Worm (Caenorhabditis elegans) whole organism, L4 larva: ENCODE data around the gene C24G6.8.

Experiments used
- F37D6.2 ChIP-seq: sonication (generic microtip); optimal IDR thresholded peaks from 2 replicates; lab custom pipeline; 2016; ENCODE audit warnings: mild to moderate bottlenecking, missing genetic modification characterization, missing compliant biosample characterization
- F44E2.7 ChIP-seq: fragments of 200-800 bp; sonication (Bioruptor generic); IDR thresholded peaks from 2 replicates; pipeline ENCODE4 v2.1.2; 2022; ENCODE audit warnings: missing genetic modification characterization, missing compliant biosample characterization
- T20F7.1 ChIP-seq: fragments of 200-800 bp; sonication (Bioruptor generic); optimal IDR thresholded peaks from 2 replicates; lab custom pipeline; 2018; ENCODE audit warnings: mild to moderate bottlenecking, missing genetic modification characterization, missing compliant biosample characterization
- T26A8.4 ChIP-seq: fragments of 200-800 bp; sonication (Bioruptor generic); IDR thresholded peaks from 2 replicates; pipeline ENCODE4 v1.3.6; 2022; ENCODE audit warnings: missing genetic modification characterization, missing compliant biosample characterization
- ZK337.2 ChIP-seq: fragments of 200-800 bp; sonication (Bioruptor generic); IDR thresholded peaks from 2 replicates; pipeline ENCODE4 v1.3.6; 2022; ENCODE audit warnings: missing genetic modification reagents, missing genetic modification characterization, missing compliant biosample characterization
- aha-1 ChIP-seq: fragments of 150-350 bp; peaks from one replicate; lab custom pipeline; 2014; ENCODE audit warnings: missing biosample characterization, missing genetic modification characterization
- ama-1 ChIP-seq: fragments of 150-350 bp; optimal IDR thresholded peaks from 2 replicates; lab custom pipeline; 2014; ENCODE audit warnings: inconsistent platforms, mixed read lengths
- arid-1 ChIP-seq: fragments of 200-800 bp; sonication (Bioruptor generic); conservative IDR thresholded peaks from 2 replicates; pipeline ENCODE4 v1.3.6; 2022; ENCODE audit warnings: missing genetic modification reagents, missing genetic modification characterization, missing compliant biosample characterization
- attf-4 ChIP-seq: sonication (generic microtip); optimal IDR thresholded peaks from 3 replicates; lab custom pipeline; 2017; ENCODE audit warnings: missing biosample characterization, missing genetic modification characterization
- cey-2 ChIP-seq: sonication (generic microtip); optimal IDR thresholded peaks from 3 replicates; lab custom pipeline; 2017; ENCODE audit warnings: missing genetic modification characterization, mild to moderate bottlenecking, missing compliant biosample characterization, antibody characterized with exemption, borderline replicate concordance; ENCODE audit not compliant: insufficient read depth
- daf-16 ChIP-seq, 3 experiments: sonication (generic microtip); optimal IDR thresholded peaks; 2 replicates each; lab custom pipeline; 2016 to 2017; ENCODE audit warnings: missing genetic modification characterization in 3 of 3, missing genetic modification reagents in 3 of 3, mild to moderate bottlenecking in 2 of 3, missing compliant biosample characterization in 2 of 3, missing biosample characterization in 1 of 3, moderate library complexity in 1 of 3
- daf-19 ChIP-seq: fragments of 200-800 bp; sonication (Bioruptor generic); conservative IDR thresholded peaks from 2 replicates; pipeline ENCODE4 v1.3.6; 2022; ENCODE audit warnings: missing genetic modification characterization, missing compliant biosample characterization
- dmd-6 ChIP-seq: fragments of 200-800 bp; sonication (Bioruptor generic); IDR thresholded peaks from 2 replicates; pipeline ENCODE4 v1.3.6; 2022; ENCODE audit warnings: missing genetic modification reagents, missing genetic modification characterization, missing compliant biosample characterization
- dve-1 ChIP-seq: sonication (generic microtip); optimal IDR thresholded peaks from 2 replicates; lab custom pipeline; 2017; ENCODE audit warnings: antibody characterized with exemption, mild to moderate bottlenecking, missing genetic modification characterization, missing compliant biosample characterization; ENCODE audit not compliant: insufficient read depth
- egl-27 ChIP-seq: sonication (generic microtip); optimal IDR thresholded peaks from 3 replicates; lab custom pipeline; 2017; ENCODE audit warnings: missing biosample characterization, missing genetic modification reagents, missing genetic modification characterization
- fkh-10 ChIP-seq: fragments of 150-350 bp; optimal IDR thresholded peaks from 2 replicates; lab custom pipeline; 2014; ENCODE audit warnings: missing biosample characterization, missing genetic modification reagents, missing genetic modification characterization
- gei-8 ChIP-seq: fragments of 200-800 bp; sonication (Bioruptor generic); optimal IDR thresholded peaks from 2 replicates; lab custom pipeline; 2018; ENCODE audit warnings: mild to moderate bottlenecking, missing genetic modification characterization, missing compliant biosample characterization
- hlh-30 ChIP-seq: sonication (generic microtip); optimal IDR thresholded peaks from 2 replicates; lab custom pipeline; 2017; ENCODE audit warnings: antibody characterized with exemption, mild to moderate bottlenecking, missing genetic modification characterization, missing compliant biosample characterization; ENCODE audit not compliant: insufficient read depth
- jun-1 ChIP-seq: fragments of 150-350 bp; optimal IDR thresholded peaks from 2 replicates; lab custom pipeline; 2014; ENCODE audit warnings: missing biosample characterization, missing genetic modification reagents, missing genetic modification characterization
- lim-7 ChIP-seq: fragments of 200-800 bp; sonication (Bioruptor generic); IDR thresholded peaks from 2 replicates; pipeline ENCODE4 v1.3.6; 2022; ENCODE audit warnings: missing genetic modification characterization, missing compliant biosample characterization
- lin-1 ChIP-seq: fragments of 200-800 bp; sonication (Bioruptor generic); IDR thresholded peaks from 2 replicates; pipeline ENCODE4 v1.3.6; 2022; ENCODE audit warnings: missing genetic modification reagents, missing genetic modification characterization, missing compliant biosample characterization
- lin-13 ChIP-seq: fragments of 150-350 bp; optimal IDR thresholded peaks from 2 replicates; lab custom pipeline; 2014; ENCODE audit warnings: missing biosample characterization, missing genetic modification reagents, missing genetic modification characterization
- lin-29 ChIP-seq: fragments of 200-800 bp; sonication (Bioruptor generic); IDR thresholded peaks from 2 replicates; pipeline ENCODE4 v1.3.6; 2022; ENCODE audit warnings: missing genetic modification reagents, missing genetic modification characterization, missing compliant biosample characterization
- lir-3 ChIP-seq: sonication (generic microtip); optimal IDR thresholded peaks from 2 replicates; lab custom pipeline; 2016; ENCODE audit warnings: mild to moderate bottlenecking, missing genetic modification characterization, missing compliant biosample characterization
- lsy-2 ChIP-seq, 2 experiments: fragments of 150-350 bp in 1 of 2; sonication (generic microtip) in 1 of 2; optimal IDR thresholded peaks; 2 replicates each; lab custom pipeline; 2014 to 2017; ENCODE audit warnings: missing biosample characterization in 2 of 2, missing genetic modification characterization in 2 of 2
- mep-1 ChIP-seq: fragments of 150-350 bp; sonication (generic microtip); optimal IDR thresholded peaks from 3 replicates; lab custom pipeline; 2014; ENCODE audit warnings: missing biosample characterization, missing genetic modification characterization
- mxl-3 ChIP-seq: fragments of 200-800 bp; sonication (Bioruptor generic); optimal IDR thresholded peaks from 2 replicates; lab custom pipeline; 2018; ENCODE audit warnings: mild to moderate bottlenecking, missing genetic modification characterization, missing compliant biosample characterization
- nhr-102 ChIP-seq: sonication (generic microtip); optimal IDR thresholded peaks from 2 replicates; lab custom pipeline; 2016; ENCODE audit warnings: mild to moderate bottlenecking, missing genetic modification characterization, moderate library complexity, missing compliant biosample characterization
- nhr-111 ChIP-seq: fragments of 200-800 bp; sonication (Bioruptor generic); optimal IDR thresholded peaks from 2 replicates; lab custom pipeline; 2018; ENCODE audit warnings: mild to moderate bottlenecking, missing genetic modification characterization, missing compliant biosample characterization
- nhr-237 ChIP-seq: sonication (generic microtip); optimal IDR thresholded peaks from 2 replicates; lab custom pipeline; 2017; ENCODE audit warnings: missing biosample characterization, missing genetic modification characterization
- nhr-28 ChIP-seq: fragments of 150-350 bp; optimal IDR thresholded peaks from 2 replicates; lab custom pipeline; 2014; ENCODE audit warnings: missing biosample characterization, missing genetic modification characterization
- nhr-41 ChIP-seq: fragments of 200-800 bp; sonication (Bioruptor generic); IDR thresholded peaks from 2 replicates; pipeline ENCODE4 v1.3.6; 2022; ENCODE audit warnings: missing genetic modification reagents, missing genetic modification characterization, missing compliant biosample characterization
- pha-4 ChIP-seq, 2 experiments: fragments of 150-350 bp in 1 of 2; fragments of 200-800 bp in 1 of 2; sonication (Bioruptor generic) in 1 of 2; IDR thresholded peaks in 1 of 2; optimal IDR thresholded peaks in 1 of 2; 2 replicates each; pipeline versions ENCODE4 v1.3.6 to Lab custom; 2014 to 2022; ENCODE audit warnings: missing genetic modification characterization in 2 of 2, missing genetic modification reagents in 2 of 2, missing biosample characterization in 1 of 2, missing compliant biosample characterization in 1 of 2
- pqm-1 ChIP-seq: sonication (generic microtip); optimal IDR thresholded peaks from 2 replicates; lab custom pipeline; 2017; ENCODE audit warnings: missing biosample characterization, missing genetic modification characterization
- spr-1 ChIP-seq: sonication (generic microtip); optimal IDR thresholded peaks from 2 replicates; lab custom pipeline; 2016; ENCODE audit warnings: mild to moderate bottlenecking, missing genetic modification characterization, missing compliant biosample characterization
- spr-3 ChIP-seq: fragments of 200-800 bp; sonication (Bioruptor generic); optimal IDR thresholded peaks from 2 replicates; lab custom pipeline; 2018; ENCODE audit warnings: mild to moderate bottlenecking, missing genetic modification characterization, missing compliant biosample characterization
- tra-1 ChIP-seq: fragments of 200-800 bp; sonication (Bioruptor generic); IDR thresholded peaks from 2 replicates; pipeline ENCODE4 v1.3.6; 2022; ENCODE audit warnings: missing genetic modification reagents, missing genetic modification characterization, missing compliant biosample characterization
- unc-62 ChIP-seq, 3 experiments: fragments of 150-350 bp in 1 of 3; sonication (generic microtip); optimal IDR thresholded peaks in 2 of 3; peaks in 1 of 3; 1 replicate in 1 of 3; 2 replicates in 2 of 3; lab custom pipeline; 2014 to 2017; ENCODE audit warnings: missing biosample characterization in 3 of 3, missing genetic modification characterization in 3 of 3, missing genetic modification reagents in 3 of 3, missing genotype in 1 of 3
- zip-11 ChIP-seq: fragments of 200-800 bp; sonication (Bioruptor generic); IDR thresholded peaks from 2 replicates; pipeline ENCODE4 v1.3.6; 2022; ENCODE audit warnings: missing genetic modification characterization, missing compliant biosample characterization
- zip-2 ChIP-seq: fragments of 150-350 bp; optimal IDR thresholded peaks from 2 replicates; lab custom pipeline; 2014; ENCODE audit warnings: missing biosample characterization, missing genetic modification characterization
- ztf-11 ChIP-seq: fragments of 150-350 bp; optimal IDR thresholded peaks from 2 replicates; lab custom pipeline; 2014; ENCODE audit warnings: missing biosample characterization, missing genetic modification characterization

C24G6.8 gene

DNA sequence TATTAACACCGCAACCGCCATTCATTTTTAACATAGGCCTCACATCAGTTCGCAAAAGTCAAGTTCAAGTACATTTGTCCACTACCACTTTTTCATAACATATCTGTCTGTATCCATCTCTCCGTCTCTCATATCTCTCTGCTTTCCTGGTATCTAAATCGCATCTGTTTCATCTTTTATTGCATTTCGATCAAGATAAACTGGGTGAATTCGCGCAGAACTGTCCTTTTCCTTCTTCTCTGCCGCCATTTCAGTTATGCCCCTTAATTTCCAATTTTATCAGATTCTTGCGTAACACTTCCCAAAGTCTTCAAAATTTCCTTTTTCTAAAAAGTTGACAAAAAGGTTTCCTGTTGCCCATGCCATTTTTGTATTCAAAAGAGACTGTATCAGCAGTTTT lies 12.4 kb downstream of the C24G6.8 start:
- peak; percentile 22 for TF ChIP-seq nhr-28 (tag; lab: Kevin White, UChicago)
- no peak for TF ChIP-seq ztf-11 (tag; lab: Kevin White, UChicago)
- TF ChIP-seq unc-62 (GFP tag; optimal IDR thresholded peaks at IDR 0.05 in 1 of 2; lab: Kevin White, UChicago): peak in 1 of 2 experiments; percentile 83
- no peak for TF ChIP-seq unc-62 (tag; optimal IDR thresholded peaks at IDR 0.05; lab: Kevin White, UChicago)
- no peak for TF ChIP-seq mep-1 (tag; lab: Kevin White, UChicago)
- no peak for TF ChIP-seq pqm-1 (tag; lab: Kevin White, UChicago)
- TF ChIP-seq spr-1 (tag; lab: Kevin White, UChicago): no peak
- no peak for TF ChIP-seq zip-11 (GFP tag; lab: Robert Waterston, UW)
- no peak for TF ChIP-seq lim-7 (GFP tag; lab: Robert Waterston, UW)
- TF ChIP-seq lir-3 (tag; lab: Kevin White, UChicago): no peak
- TF ChIP-seq dve-1 (tag; lab: Kevin White, UChicago): no peak
- TF ChIP-seq, all 104 proteins: peak for 2

DNA sequence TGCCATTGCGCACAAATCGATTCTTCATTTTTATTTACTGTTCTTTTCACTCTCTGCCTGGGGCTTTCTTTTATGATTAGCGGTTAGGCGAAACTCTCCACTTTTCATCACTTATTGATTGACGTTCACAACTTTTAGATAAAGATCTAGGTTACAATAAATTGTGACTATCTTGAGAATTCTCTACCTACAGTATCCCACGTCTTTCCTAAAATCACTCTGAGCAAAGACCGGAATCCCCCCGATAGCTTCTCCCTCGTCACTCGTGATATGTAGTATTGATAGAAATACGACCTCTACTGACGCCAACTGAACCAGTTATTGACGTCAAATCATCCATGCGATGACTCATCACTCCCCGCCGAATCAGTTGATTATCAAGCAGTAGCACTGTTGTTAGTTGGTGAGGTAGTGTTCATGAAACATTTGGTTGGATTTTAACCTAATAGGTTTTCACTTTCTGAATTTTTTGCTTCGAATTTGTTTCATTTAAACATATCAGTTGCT lies 13.9 kb downstream of the C24G6.8 start, which contains the start of gene hir-1:
TSS of gene hir-1 (plus strand) at position 405 of the 507 bp plus-strand sequence.
- TF ChIP-seq mxl-3 (no peak), lsy-2 (tag; optimal IDR thresholded peaks at IDR 0.05; lab: Kevin White, UChicago) (peak in 1 of 2 experiments; percentile 4), aha-1 (tag; lab: Kevin White, UChicago) (peak; percentile 97), T26A8.4 (0 out of 2 replicates have a peak, but pooled peaks have one; percentile 22), lin-13 (GFP tag; lab: Kevin White, UChicago) (no peak), lin-1 (GFP tag; lab: Robert Waterston, UW) (no peak)

DNA sequence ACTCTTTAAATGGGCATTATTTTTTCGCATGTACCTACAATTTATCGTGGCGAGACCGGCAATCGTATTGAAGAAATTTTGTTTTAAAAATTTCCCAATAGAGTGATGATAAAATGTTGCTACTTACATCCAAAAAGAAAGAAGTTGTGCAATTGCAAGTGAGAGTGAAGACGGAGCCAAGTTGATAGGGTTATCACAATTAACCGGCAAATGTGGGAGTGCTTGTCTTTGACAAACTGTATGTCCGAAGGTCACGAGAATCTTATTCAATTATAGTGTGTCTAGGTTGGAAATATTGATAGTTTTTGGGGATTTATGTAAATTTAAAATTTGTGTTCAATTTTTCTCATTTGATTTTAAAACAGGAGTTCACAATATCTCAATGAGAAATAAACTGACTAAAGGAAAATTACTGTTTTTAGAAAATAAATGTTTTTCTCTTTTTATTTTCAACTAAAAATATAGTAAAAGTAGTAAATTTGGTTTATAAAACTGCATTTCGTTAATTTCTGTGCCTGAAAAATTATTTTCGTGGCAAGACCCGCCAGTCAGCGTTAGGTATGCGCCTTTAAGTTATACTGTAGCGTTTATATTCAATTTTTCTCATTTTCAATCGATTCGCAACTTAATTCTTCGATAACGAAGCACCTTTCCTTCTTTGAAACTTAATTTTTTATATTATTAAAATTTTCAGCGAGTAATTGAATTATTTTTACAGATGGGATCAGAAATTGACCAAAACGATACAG lies 21.9 kb downstream of the C24G6.8 start, which contains the start of the genes hpo-15 and mms-19:
TSS of gene hpo-15 (minus strand) at position 201 of the 749 bp plus-strand sequence.
TSS of gene mms-19 (plus strand) at position 719 of the 749 bp plus-strand sequence.
- no peak for TF ChIP-seq jun-1
- no peak for TF ChIP-seq nhr-41 (GFP tag; lab: Robert Waterston, UW)
- TF ChIP-seq dve-1 (tag; lab: Kevin White, UChicago): peak; percentile 41
- TF ChIP-seq attf-4: no peak
- TF ChIP-seq mxl-3: no peak
- TF ChIP-seq unc-62 (GFP tag; optimal IDR thresholded peaks at IDR 0.05 in 1 of 2; lab: Kevin White, UChicago): no peak
- no peak for TF ChIP-seq unc-62 (tag; optimal IDR thresholded peaks at IDR 0.05; lab: Kevin White, UChicago)
- no peak for TF ChIP-seq lin-1 (GFP tag; lab: Robert Waterston, UW)
- TF ChIP-seq dmd-6: peak; percentile 53
- no peak for TF ChIP-seq fkh-10 (GFP tag; lab: Kevin White, UChicago)
- TF ChIP-seq ZK337.2 (GFP tag; lab: Robert Waterston, UW): no peak
- no peak for TF ChIP-seq zip-2 (tag; lab: Kevin White, UChicago)
- TF ChIP-seq ama-1: no peak
- TF ChIP-seq aha-1 (tag; lab: Kevin White, UChicago): peak; percentile 4
- peak; percentile 27 for TF ChIP-seq hlh-30 (tag; lab: Kevin White, UChicago)
- TF ChIP-seq egl-27 (tag; lab: Kevin White, UChicago): no peak
- TF ChIP-seq arid-1: no peak
- TF ChIP-seq nhr-28 (tag; lab: Kevin White, UChicago): peak; percentile 73
- TF ChIP-seq nhr-237 (tag; lab: Kevin White, UChicago): no peak
- peak; percentile 36 for TF ChIP-seq pqm-1 (tag; lab: Kevin White, UChicago)
- no peak for TF ChIP-seq T26A8.4

ce11 chrV:5512559-5512958 lies 23.1 kb downstream of the C24G6.8 start:
- TF ChIP-seq pha-4 (GFP tag; IDR thresholded peaks at IDR 0.05; lab: Robert Waterston, UW) (no peak), pha-4 (tag; optimal IDR thresholded peaks at IDR 0.05; lab: Kevin White, UChicago) (no peak), spr-3 (GFP tag; lab: Kevin White, UChicago) (no peak), nhr-102 (no peak), daf-16 (GFP tag; optimal IDR thresholded peaks at IDR 0.05; lab: Kevin White, UChicago) (no peak), daf-16 (tag; optimal IDR thresholded peaks at IDR 0.05; lab: Kevin White, UChicago) (peak; percentile 44), T20F7.1 (GFP tag; lab: Kevin White, UChicago) (no peak), gei-8 (no peak), mep-1 (tag; lab: Kevin White, UChicago) (no peak), lin-29 (GFP tag; lab: Robert Waterston, UW) (no peak), F37D6.2 (tag; lab: Kevin White, UChicago) (no peak), daf-19 (no peak), lir-3 (tag; lab: Kevin White, UChicago) (no peak), tra-1 (GFP tag; lab: Robert Waterston, UW) (no peak), F44E2.7 (GFP tag; lab: Robert Waterston, UW) (no peak), cey-2 (tag; lab: Kevin White, UChicago) (no peak), nhr-111 (no peak)
